Fruit fly (Drosophila melanogaster): ENCODE data around the gene Uch-L5R.

The Uch-L5R gene

dm6 chrX:12028825-12029514 is 27.5 kb downstream of the Uch-L5R start, which contains the start of gene Usp7:
Gene Usp7 (minus strand): TSS chrX:12029032.
- no peak for TF ChIP-seq cic (GFP tag; optimal IDR thresholded peaks at IDR 0.05)
- no peak for TF ChIP-seq CG1620 (GFP tag; optimal IDR thresholded peaks at IDR 0.05)
- TF ChIP-seq bab1 (GFP tag; optimal IDR thresholded peaks at IDR 0.05): peak; percentile 38
- no peak for TF ChIP-seq Hr96 (GFP tag; optimal IDR thresholded peaks at IDR 0.05)
- no peak for TF ChIP-seq CG33017 (tag; optimal IDR thresholded peaks at IDR 0.05)
- TF ChIP-seq CG14711 (tag; optimal IDR thresholded peaks at IDR 0.05): no peak
- peak; percentile 74 for TF ChIP-seq Mnt (GFP tag; optimal IDR thresholded peaks at IDR 0.05)
- TF ChIP-seq CG7045 (GFP tag; optimal IDR thresholded peaks at IDR 0.05): no peak

- no peak for TF ChIP-seq cnc (optimal IDR thresholded peaks at IDR 0.05)
- TF ChIP-seq CG7101 (tag; optimal IDR thresholded peaks at IDR 0.05): no peak
- no peak for TF ChIP-seq tj (GFP tag; optimal IDR thresholded peaks at IDR 0.05)
- no peak for TF ChIP-seq ovo (GFP tag; optimal IDR thresholded peaks at IDR 0.05)
These were observed 34.7 kb downstream of the Uch-L5R start for dm6 chrX:12021750-12022149.

dm6 chrX:12020857-12021256 is 35.6 kb downstream of the Uch-L5R start, which contains the start of gene Tango4:
Gene Tango4 (plus strand): TSS chrX:12021068.
- TF ChIP-seq Clk (GFP tag; optimal IDR thresholded peaks at IDR 0.05) (no peak), ovo (GFP tag; optimal IDR thresholded peaks at IDR 0.05) (no peak), toe (GFP tag; optimal IDR thresholded peaks at IDR 0.05) (no peak), CG33017 (tag; optimal IDR thresholded peaks at IDR 0.05) (no peak), Hr96 (GFP tag; optimal IDR thresholded peaks at IDR 0.05) (no peak), cic (GFP tag; optimal IDR thresholded peaks at IDR 0.05) (no peak), CG7101 (tag; optimal IDR thresholded peaks at IDR 0.05) (no peak), kay (GFP tag; ENCODE audit: borderline replicate concordance) (no peak), tj (GFP tag; optimal IDR thresholded peaks at IDR 0.05) (no peak), pad (GFP tag; optimal IDR thresholded peaks at IDR 0.05) (no peak), Crg-1 (GFP tag; optimal IDR thresholded peaks at IDR 0.05) (no peak), CG5204 (GFP tag; optimal IDR thresholded peaks at IDR 0.05) (no peak)

dm6 chrX:12018440-12019101 is 37.9 kb downstream of the Uch-L5R start, which contains the start of gene Lsm12a:
Gene Lsm12a (plus strand): TSS chrX:12018640.
- TF ChIP-seq Mnt (GFP tag; optimal IDR thresholded peaks at IDR 0.05): peak; percentile 31
- no peak for TF ChIP-seq CG7101 (tag; optimal IDR thresholded peaks at IDR 0.05)
- no peak for TF ChIP-seq ovo (GFP tag; optimal IDR thresholded peaks at IDR 0.05)
- TF ChIP-seq bab1 (GFP tag; optimal IDR thresholded peaks at IDR 0.05): peak; percentile 4
- TF ChIP-seq toe (GFP tag; optimal IDR thresholded peaks at IDR 0.05): no peak

- TF ChIP-seq CG1620 (GFP tag; optimal IDR thresholded peaks at IDR 0.05): no peak
- TF ChIP-seq CG12768 (GFP tag; optimal IDR thresholded peaks at IDR 0.05): no peak
- no peak for TF ChIP-seq bab1 (GFP tag; optimal IDR thresholded peaks at IDR 0.05)
- TF ChIP-seq Crg-1 (GFP tag; optimal IDR thresholded peaks at IDR 0.05): no peak
- TF ChIP-seq CG11617 (GFP tag; optimal IDR thresholded peaks at IDR 0.05): no peak
- no peak for TF ChIP-seq cic (GFP tag; optimal IDR thresholded peaks at IDR 0.05)
- TF ChIP-seq cnc (optimal IDR thresholded peaks at IDR 0.05): no peak
- TF ChIP-seq ovo (GFP tag; optimal IDR thresholded peaks at IDR 0.05): no peak
- no peak for TF ChIP-seq toe (GFP tag; optimal IDR thresholded peaks at IDR 0.05)
- TF ChIP-seq CG7101 (tag; optimal IDR thresholded peaks at IDR 0.05): no peak
- TF ChIP-seq Mnt (GFP tag; optimal IDR thresholded peaks at IDR 0.05): no peak
- no peak for TF ChIP-seq CG33017 (tag; optimal IDR thresholded peaks at IDR 0.05)
These were observed 38.5 kb downstream of the Uch-L5R start, which contains the start of gene Chrac-16 for dm6 chrX:12017815-12018439. Gene Chrac-16 (minus strand): TSS chrX:12017961.

dm6 chrX:12014800-12015389 is 41.5 kb downstream of the Uch-L5R start:
- TF ChIP-seq Hr96 (GFP tag; optimal IDR thresholded peaks at IDR 0.05) (no peak), kay (GFP tag; ENCODE audit: borderline replicate concordance) (peak; percentile 83), CG33017 (tag; optimal IDR thresholded peaks at IDR 0.05) (no peak), CG7045 (GFP tag; optimal IDR thresholded peaks at IDR 0.05) (no peak), CG1620 (GFP tag; optimal IDR thresholded peaks at IDR 0.05) (peak; percentile 21), cnc (optimal IDR thresholded peaks at IDR 0.05) (no peak), CG5204 (GFP tag; optimal IDR thresholded peaks at IDR 0.05) (no peak), tj (GFP tag; optimal IDR thresholded peaks at IDR 0.05) (no peak), cic (GFP tag; optimal IDR thresholded peaks at IDR 0.05) (no peak), Mnt (GFP tag; optimal IDR thresholded peaks at IDR 0.05) (peak; percentile 11), CG7101 (tag; optimal IDR thresholded peaks at IDR 0.05) (no peak), Crg-1 (GFP tag; optimal IDR thresholded peaks at IDR 0.05) (no peak), ovo (GFP tag; optimal IDR thresholded peaks at IDR 0.05) (no peak), bab1 (GFP tag; optimal IDR thresholded peaks at IDR 0.05) (no peak), CG11617 (GFP tag; optimal IDR thresholded peaks at IDR 0.05) (peak; percentile 34), CG12768 (GFP tag; optimal IDR thresholded peaks at IDR 0.05) (no peak), Clk (GFP tag; optimal IDR thresholded peaks at IDR 0.05) (no peak), pad (GFP tag; optimal IDR thresholded peaks at IDR 0.05) (no peak), toe (GFP tag; optimal IDR thresholded peaks at IDR 0.05) (no peak), CG14711 (tag; optimal IDR thresholded peaks at IDR 0.05) (peak; percentile 17)

Data from whole organism, adult.